Fruit fly (Drosophila melanogaster) Kc167 (cell line): ENCODE measurements around the gene Lcp65Ae.

Experiments used
- psq ChIP-seq: fragments of >200 bp; optimal IDR thresholded peaks from 2 replicates; lab custom pipeline; 2017; ENCODE audit warnings: missing external identifiers
- ttk ChIP-seq: sonication (Bioruptor generic); optimal IDR thresholded peaks from 2 replicates; lab custom pipeline; 2017; ENCODE audit warnings: missing external identifiers

- TF ChIP-seq ttk (lab: Kevin White, UChicago) (no peak), psq (no peak)
These were observed 32.5 kb downstream of the Lcp65Ae start for dm6 chr3L:6105435-6105834.
